Worm (Caenorhabditis elegans) whole organism, midembryonic: ENCODE data around the gene srab-12.

Experiments used
- T22C8.4 ChIP-seq: fragments of 200-800 bp; sonication (Bioruptor generic); IDR thresholded peaks from 2 replicates; pipeline ENCODE4 v1.3.6; 2022; ENCODE audit warnings: missing genetic modification characterization, missing compliant biosample characterization
- cog-1 ChIP-seq: sonication (generic microtip); optimal IDR thresholded peaks from 2 replicates; lab custom pipeline; 2016; ENCODE audit warnings: missing genetic modification characterization, missing compliant biosample characterization
- flt-1 ChIP-seq: fragments of 200-800 bp; sonication (Bioruptor generic); IDR thresholded peaks from 2 replicates; pipeline ENCODE4 v1.3.6; 2022; ENCODE audit warnings: missing genetic modification characterization, missing compliant biosample characterization
- klf-2 ChIP-seq: fragments of 200-800 bp; sonication (Bioruptor generic); conservative IDR thresholded peaks from 2 replicates; pipeline ENCODE4 v1.3.6; 2022; ENCODE audit warnings: missing genetic modification reagents, missing genetic modification characterization, missing compliant biosample characterization
- med-1 ChIP-seq: sonication (generic microtip); optimal IDR thresholded peaks from 2 replicates; lab custom pipeline; 2017; ENCODE audit warnings: missing genetic modification characterization, mild to moderate bottlenecking, missing compliant biosample characterization, antibody characterized with exemption, missing genetic modification reagents; ENCODE audit not compliant: insufficient read depth
- ref-1 ChIP-seq: fragments of 200-800 bp; sonication (Bioruptor generic); conservative IDR thresholded peaks from 2 replicates; pipeline ENCODE4 v1.3.6; 2022; ENCODE audit warnings: missing genetic modification reagents, missing genetic modification characterization, missing compliant biosample characterization
- tab-1 ChIP-seq: fragments of 200-800 bp; sonication (Bioruptor generic); IDR thresholded peaks from 2 replicates; pipeline ENCODE4 v1.3.6; 2022; ENCODE audit warnings: missing genetic modification characterization, missing compliant biosample characterization
- ztf-23 ChIP-seq: fragments of 200-800 bp; sonication (Bioruptor generic); IDR thresholded peaks from 2 replicates; pipeline ENCODE4 v1.3.6; 2022; ENCODE audit warnings: missing genetic modification reagents, missing genetic modification characterization, missing compliant biosample characterization
- ztf-29 ChIP-seq: fragments of 200-800 bp; sonication (Bioruptor generic); IDR thresholded peaks from 2 replicates; pipeline ENCODE4 v1.3.6; 2022; ENCODE audit warnings: missing genetic modification reagents, missing genetic modification characterization, missing compliant biosample characterization

DNA sequence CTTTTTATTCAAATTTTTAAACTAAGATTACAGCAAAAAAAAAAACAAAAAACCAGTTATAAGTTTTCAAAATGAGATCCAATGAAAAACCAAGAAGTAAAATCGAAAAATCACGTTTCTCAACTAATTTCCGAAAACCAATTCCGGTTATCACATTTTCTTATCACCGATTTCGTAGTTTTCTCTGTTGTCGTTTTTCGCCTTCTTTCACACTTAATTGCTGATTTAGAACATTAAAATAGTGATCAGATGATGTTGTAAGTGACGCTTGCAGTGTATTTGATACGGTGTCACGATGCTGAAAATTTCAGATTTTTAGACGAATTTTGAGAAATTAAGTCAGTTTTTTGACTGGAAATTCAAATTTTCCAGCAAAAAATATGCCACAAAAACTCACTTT, 3.2 kb downstream of the srab-12 start:
- TF ChIP-seq med-1 (no peak), ref-1 (GFP tag; lab: Robert Waterston, UW) (no peak), tab-1 (GFP tag; lab: Robert Waterston, UW) (no peak), klf-2 (GFP tag; lab: Robert Waterston, UW) (no peak), T22C8.4 (GFP tag; lab: Robert Waterston, UW) (no peak), flt-1 (GFP tag; lab: Robert Waterston, UW) (no peak), cog-1 (tag; lab: Kevin White, UChicago) (no peak), ztf-23 (GFP tag; lab: Robert Waterston, UW) (no peak), ztf-29 (no peak)
